Worm (Caenorhabditis elegans): Measurements from ENCODE around the gene F09G8.7.

The F09G8.7 gene

DNA sequence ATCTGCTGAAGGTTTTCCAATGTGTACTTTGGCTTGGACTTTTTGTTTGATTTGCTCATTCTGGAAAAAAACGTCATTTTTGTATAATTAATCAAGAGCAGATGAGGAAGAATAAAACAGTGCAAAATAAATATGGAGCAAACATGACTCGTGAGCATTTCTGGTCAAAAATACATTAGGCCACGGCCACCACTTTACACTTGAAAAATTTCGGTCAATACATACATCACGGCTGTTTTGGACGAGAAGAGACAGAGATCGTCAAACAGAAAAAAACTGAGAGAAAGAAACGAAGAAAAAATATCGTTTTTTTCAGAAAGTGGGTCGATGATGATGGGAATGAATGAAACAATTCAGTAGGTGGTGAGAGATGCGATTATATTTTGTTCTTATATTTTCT, at the start of gene F09G8.7, which contains the start of gene crn-7:
TSS of gene F09G8.7 (minus strand) at position 60 of the 400 bp plus-strand sequence.
TSS of gene crn-7 (plus strand) at position 236 of the 400 bp plus-strand sequence.
- no peak for TF ChIP-seq W03F9.2 (tag; optimal IDR thresholded peaks at IDR 0.05)
- TF ChIP-seq dao-5 (tag; optimal IDR thresholded peaks at IDR 0.05): no peak

DNA sequence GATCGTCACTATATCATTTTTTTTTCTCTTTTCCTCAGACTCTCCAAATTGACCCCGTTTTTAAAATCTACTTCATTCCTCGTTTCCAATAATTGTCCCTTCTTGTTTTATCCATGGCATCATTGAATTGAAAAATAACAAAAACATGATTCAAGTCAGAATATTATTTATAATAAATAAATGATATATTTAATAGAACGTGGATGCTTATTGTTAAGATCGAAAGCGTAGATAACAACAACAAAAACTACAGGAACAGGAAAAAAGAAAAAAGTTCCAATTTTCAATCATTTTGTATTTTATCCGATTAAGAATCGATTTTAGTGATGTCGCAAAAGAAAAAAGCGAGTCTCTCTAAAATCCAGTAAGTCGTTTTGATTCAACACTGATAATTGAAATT, 44.2 kb upstream of the F09G8.7 start, which contains the start of gene F10E9.2:
TSS of gene F10E9.2 (plus strand) at position 301 of the 400 bp plus-strand sequence.
- TF ChIP-seq W03F9.2 (tag; optimal IDR thresholded peaks at IDR 0.05) (no peak), dao-5 (tag; optimal IDR thresholded peaks at IDR 0.05) (no peak), him-1 (tag; optimal IDR thresholded peaks at IDR 0.05) (no peak)

DNA sequence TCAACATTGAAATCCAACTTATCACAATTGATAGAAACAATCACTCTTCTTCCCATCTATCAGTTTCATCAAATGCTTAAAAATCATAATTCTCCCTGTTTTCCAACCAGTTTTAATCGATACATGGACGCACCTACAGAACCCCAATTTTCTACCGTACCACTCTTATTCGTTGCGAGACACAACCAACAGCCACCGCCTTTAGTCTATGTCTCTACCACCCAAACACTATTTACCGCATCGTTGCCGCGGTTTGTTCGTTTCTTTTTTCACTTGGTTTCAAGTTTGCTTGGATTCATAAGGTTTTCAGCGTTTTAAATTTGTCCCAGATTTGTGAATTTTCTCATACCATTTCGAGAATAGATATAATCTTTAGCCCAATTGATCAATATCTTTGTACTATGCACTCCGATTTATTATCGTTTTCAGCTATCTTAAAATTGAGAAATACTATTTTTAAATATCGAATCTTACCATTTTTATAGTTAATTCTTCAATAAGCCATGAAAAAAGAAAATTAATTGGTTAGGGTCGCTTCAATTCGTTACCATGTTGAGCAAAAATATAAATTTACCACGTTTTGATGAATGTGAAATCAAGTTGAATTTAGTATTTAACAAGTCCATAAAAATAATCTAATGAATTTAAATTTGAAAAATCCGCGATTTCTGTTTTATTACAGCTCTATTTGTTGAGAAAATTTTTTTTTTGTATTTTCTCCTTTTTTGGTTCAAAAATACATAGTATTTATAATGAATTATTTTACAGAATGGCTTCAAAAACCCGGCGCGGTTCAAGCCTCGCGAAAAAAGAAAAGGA, 42.3 kb upstream of the F09G8.7 start, which contains the start of gene F10E9.3:
TSS of gene F10E9.3 (plus strand) at position 769 of the 819 bp plus-strand sequence.
- no peak for TF ChIP-seq dao-5 (tag; optimal IDR thresholded peaks at IDR 0.05)
- TF ChIP-seq W03F9.2 (tag; optimal IDR thresholded peaks at IDR 0.05): no peak
- TF ChIP-seq him-1 (tag; optimal IDR thresholded peaks at IDR 0.05): no peak

DNA sequence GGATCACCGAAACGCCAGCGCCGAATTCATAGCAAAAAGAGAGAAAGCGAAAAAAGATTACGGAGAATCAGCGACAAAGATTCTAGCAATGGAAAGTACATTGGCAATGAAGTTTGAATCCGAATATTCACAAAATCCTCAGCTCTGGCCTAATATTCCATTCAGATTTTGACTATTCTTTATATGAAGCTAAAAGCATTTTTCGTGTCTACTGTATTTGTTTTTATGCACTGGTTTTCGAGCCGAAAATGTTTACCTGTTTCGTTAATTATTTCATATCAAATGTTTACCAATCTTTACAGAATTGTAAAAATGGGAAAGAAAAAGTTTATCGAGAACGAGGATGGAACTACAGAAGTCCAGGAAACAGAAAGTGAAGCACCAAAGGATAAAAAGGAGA, 40.1 kb upstream of the F09G8.7 start, which contains the start of gene F10E9.4:
TSS of gene F10E9.4 (plus strand) at position 301 of the 400 bp plus-strand sequence.
- TF ChIP-seq him-1 (tag; optimal IDR thresholded peaks at IDR 0.05) (no peak), W03F9.2 (tag; optimal IDR thresholded peaks at IDR 0.05) (no peak), dao-5 (tag; optimal IDR thresholded peaks at IDR 0.05) (no peak)

DNA sequence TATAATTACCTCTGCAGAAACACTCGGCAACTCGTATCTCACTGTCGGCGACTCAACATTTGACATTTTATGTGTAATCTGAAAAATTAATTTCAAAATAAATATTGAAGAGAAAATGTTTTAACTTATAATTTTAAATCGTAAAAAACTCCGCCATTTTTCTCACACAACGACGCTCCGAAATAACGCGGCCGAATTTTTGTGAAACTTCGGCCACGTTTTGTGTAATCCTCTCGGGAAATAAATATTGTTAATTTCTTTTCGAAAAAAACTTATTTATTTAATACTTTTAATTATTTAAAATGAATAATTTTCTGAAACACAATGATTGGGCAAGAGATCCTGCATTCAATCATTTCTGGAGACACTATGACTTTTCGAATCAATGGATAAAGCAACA, 39.2 kb upstream of the F09G8.7 start, which contains the start of the genes F10E9.7 and F10E9.5:
TSS of gene F10E9.7 (minus strand) at position 86 of the 400 bp plus-strand sequence.
TSS of gene F10E9.5 (plus strand) at position 237 of the 400 bp plus-strand sequence.
- TF ChIP-seq him-1 (tag; optimal IDR thresholded peaks at IDR 0.05) (peak; percentile 65), W03F9.2 (tag; optimal IDR thresholded peaks at IDR 0.05) (peak; percentile 96), dao-5 (tag; optimal IDR thresholded peaks at IDR 0.05) (no peak)

DNA sequence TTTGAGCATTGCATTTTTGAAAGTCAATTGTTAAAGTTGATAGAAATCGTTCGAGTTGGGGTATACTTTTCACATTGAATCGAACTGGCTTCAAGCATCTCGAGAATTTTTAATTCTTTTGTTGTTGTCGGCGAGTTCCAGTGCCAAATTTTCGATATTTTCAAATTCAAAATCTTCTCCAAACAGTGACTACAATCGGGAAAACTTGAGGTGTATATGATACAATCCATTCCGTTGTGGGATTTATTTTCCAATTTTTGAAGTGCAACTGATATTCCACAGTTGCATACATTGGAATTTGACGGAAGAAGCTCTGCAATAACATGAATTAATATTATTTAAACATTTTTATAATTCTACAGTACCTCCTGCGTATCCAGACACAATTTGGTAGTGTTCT, 37.7 kb upstream of the F09G8.7 start:
- TF ChIP-seq him-1 (tag; optimal IDR thresholded peaks at IDR 0.05) (no peak), W03F9.2 (tag; optimal IDR thresholded peaks at IDR 0.05) (no peak)

DNA sequence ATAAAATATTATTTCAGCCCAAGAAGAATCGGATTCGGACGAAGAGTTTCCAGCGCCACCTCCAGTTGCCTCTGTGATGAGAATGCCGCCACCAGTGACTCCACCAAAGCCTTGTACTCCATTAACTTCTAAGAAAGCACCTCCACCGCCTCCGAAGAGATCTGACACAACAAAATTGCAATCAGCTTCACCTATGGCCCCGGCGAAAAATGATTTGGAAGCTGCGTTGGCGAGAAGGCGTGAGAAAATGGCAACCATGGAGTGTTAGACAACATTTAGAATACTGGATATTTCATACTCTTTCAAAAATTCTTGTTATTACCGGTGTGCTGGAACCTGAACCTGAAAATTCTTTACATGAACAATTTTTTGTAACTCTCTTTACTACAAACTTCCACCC, 37.1 kb upstream of the F09G8.7 start:
- TF ChIP-seq W03F9.2 (tag; optimal IDR thresholded peaks at IDR 0.05) (no peak), him-1 (tag; optimal IDR thresholded peaks at IDR 0.05) (no peak), dao-5 (tag; optimal IDR thresholded peaks at IDR 0.05) (no peak)

DNA sequence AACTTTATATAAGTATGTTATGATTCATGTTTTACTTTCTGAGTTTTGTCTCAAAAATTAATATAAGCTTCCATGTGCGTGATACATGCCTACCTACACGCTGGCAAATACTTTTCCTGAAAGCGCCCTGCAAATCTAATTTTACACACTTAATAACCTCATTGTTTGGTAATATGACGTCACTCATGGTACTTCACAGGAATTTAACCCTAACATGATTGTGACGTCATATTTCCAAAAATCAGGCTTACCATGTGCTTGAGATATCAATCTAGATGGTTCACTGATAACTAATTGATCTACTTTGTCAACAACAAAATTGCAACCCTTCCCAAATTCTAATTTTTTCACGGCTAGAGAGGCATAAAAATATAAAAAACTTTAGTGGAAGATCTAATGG, 35.3 kb upstream of the F09G8.7 start:
- no peak for TF ChIP-seq dao-5 (tag; optimal IDR thresholded peaks at IDR 0.05)
- TF ChIP-seq him-1 (tag; optimal IDR thresholded peaks at IDR 0.05): no peak
- TF ChIP-seq W03F9.2 (tag; optimal IDR thresholded peaks at IDR 0.05): no peak

DNA sequence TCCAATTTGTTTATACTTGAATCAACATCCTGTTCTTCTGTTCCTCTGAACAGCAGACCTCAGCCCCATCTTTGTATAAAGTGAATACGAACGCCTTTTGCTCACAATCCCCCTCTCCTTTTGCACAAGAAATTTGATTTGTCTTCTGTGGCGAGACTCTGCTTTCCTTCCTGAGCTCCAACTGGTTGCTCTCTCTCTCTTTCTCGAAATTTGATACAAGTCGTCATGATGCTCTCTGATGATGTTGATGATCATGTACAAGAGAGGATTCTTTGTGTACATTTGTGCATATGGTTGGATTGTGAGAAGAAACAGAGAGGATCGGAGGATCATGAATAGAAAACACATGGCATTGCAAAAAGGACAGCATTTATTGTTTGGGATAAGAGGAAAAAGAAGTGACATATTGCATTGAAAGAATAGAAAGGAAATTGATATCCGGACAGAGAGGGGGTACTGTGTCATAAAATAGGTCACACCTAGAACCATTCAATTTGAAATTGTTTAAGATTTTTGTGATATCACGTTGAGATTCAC, 32.8 kb upstream of the F09G8.7 start:
- TF ChIP-seq W03F9.2 (tag; optimal IDR thresholded peaks at IDR 0.05) (no peak), him-1 (tag; optimal IDR thresholded peaks at IDR 0.05) (no peak), dao-5 (tag; optimal IDR thresholded peaks at IDR 0.05) (no peak)

DNA sequence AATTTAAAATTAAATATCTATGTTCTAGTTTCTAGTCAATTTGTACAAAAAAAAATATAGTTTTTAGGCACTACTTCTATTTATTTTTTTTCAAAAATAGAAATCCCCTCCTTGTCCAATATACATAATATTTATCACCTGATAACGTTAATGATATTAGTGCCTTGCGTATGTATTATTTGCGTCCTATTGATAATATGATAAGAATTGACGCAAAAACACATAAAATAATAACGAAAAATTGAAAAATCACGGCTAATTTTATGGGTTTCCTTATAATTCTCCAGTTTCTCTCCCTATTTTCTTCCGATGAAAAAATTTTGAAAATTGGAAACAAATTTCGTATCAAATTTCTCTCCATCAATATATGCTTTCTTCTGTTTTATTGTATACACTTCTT, 31.6 kb upstream of the F09G8.7 start:
- TF ChIP-seq him-1 (tag; optimal IDR thresholded peaks at IDR 0.05) (no peak), dao-5 (tag; optimal IDR thresholded peaks at IDR 0.05) (no peak), W03F9.2 (tag; optimal IDR thresholded peaks at IDR 0.05) (no peak)

DNA sequence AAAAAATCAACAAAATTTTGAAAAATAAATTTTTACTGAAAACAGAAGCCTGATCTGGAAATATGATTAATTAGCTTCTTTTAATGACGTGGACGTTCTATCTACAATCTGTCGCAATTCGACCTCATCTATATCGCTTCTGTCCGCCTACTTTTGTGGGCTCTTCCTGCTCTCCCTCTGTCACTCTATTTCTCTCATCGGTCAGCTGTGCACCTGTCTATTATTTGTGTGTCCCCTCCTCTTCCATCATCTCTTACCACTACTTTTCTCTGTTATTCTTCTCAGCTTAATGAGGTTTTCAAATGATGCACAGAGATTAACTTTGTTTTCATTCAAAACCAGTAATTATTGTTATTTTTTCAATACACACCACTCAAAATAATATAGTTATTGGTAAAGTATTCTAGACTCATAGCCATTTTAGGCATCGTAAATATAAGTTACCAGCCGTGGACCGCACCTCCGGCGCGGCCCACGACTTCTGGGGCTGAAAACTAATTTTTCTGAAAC, 31.0 kb upstream of the F09G8.7 start:
- TF ChIP-seq dao-5 (tag; optimal IDR thresholded peaks at IDR 0.05) (no peak), W03F9.2 (tag; optimal IDR thresholded peaks at IDR 0.05) (no peak), him-1 (tag; optimal IDR thresholded peaks at IDR 0.05) (no peak)

DNA sequence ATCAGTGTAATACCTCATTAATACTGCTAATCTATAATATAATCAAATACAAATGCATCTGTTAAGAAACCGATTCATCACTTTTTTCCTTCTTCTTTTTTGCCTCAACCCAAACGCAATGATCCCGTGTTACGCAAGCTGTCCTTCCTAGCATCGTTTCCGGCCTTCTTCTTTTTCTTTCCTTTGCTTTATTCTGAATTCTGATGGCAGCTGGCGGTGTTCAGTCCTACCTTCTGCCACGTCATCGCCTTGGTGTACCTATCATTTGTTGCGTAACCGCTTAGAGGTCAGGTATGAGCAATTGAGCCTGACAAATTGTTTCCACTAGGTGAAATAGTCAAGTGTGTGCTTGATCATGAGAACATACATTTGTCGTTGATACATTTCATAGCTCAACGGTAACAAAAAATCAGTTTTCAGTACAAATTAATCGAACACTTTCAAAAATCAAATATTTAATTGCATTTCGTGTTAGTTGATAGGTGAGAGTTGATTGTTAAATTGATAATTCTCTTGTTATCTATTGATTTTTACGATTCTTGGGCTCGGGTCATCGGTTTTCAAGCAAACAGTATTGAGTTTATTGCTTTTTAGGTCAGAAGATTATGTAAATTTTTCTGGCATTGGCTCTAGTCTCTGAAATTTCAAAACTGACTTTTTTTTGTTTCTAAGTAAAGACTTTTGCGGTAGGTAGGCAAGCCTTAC, 30.2 kb upstream of the F09G8.7 start:
- TF ChIP-seq him-1 (tag; optimal IDR thresholded peaks at IDR 0.05) (no peak), W03F9.2 (tag; optimal IDR thresholded peaks at IDR 0.05) (no peak), dao-5 (tag; optimal IDR thresholded peaks at IDR 0.05) (no peak)

DNA sequence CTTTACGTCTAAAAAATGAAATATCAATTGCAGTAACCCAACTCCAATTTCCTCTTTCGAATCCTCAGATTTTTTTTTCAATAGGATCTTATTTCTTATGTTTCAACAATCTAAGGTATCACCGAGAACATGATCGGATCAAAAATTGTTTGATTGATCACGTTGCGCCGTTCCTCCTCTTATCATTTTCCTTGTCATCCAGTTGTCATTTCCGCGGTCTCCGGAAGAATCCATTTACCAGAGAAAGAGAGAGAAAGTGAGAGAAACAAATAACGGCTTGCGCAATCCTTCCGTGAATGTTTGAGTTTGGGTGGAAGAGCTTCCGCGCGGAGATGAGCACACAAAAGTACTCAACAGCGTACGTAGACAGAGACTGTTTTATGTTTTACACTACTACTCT, 25.1 kb upstream of the F09G8.7 start:
- no peak for TF ChIP-seq him-1 (tag; optimal IDR thresholded peaks at IDR 0.05)
- no peak for TF ChIP-seq dao-5 (tag; optimal IDR thresholded peaks at IDR 0.05)
- TF ChIP-seq W03F9.2 (tag; optimal IDR thresholded peaks at IDR 0.05): no peak
